Worm (Caenorhabditis elegans) whole organism, L4 larva: ENCODE results near the gene cdr-7.

Source experiments
- ama-1 ChIP-seq: fragments of 150-350 bp; optimal IDR thresholded peaks from 2 replicates; lab custom pipeline; 2014; ENCODE audit warnings: inconsistent platforms, mixed read lengths
- ceh-82 ChIP-seq: sonication (generic microtip); optimal IDR thresholded peaks from 2 replicates; lab custom pipeline; 2017; ENCODE audit warnings: missing biosample characterization, missing genetic modification characterization
- daf-19 ChIP-seq: fragments of 200-800 bp; sonication (Bioruptor generic); conservative IDR thresholded peaks from 2 replicates; pipeline ENCODE4 v1.3.6; 2022; ENCODE audit warnings: missing genetic modification characterization, missing compliant biosample characterization
- lin-39 ChIP-seq: fragments of 150-350 bp; optimal IDR thresholded peaks from 2 replicates; lab custom pipeline; 2014; ENCODE audit warnings: missing biosample characterization, missing genetic modification reagents, missing genetic modification characterization

DNA sequence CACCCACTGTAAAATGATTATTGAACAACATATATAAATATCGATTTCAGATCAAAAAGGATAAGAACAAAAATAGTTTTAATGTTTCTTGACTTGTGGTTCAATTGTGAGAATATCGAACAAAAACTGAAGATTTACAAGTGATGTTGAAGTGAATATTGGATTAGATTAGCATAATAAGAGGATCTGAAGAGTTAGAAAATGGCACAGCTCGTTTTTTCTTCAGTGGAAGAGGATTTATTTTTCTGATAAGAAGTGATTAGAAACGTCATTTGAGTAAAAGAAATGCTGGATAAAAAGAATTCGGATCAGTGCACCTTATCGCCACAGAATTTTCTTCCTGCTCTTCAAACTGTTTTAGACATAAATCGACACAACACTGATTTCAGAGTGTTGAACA is 16.2 kb downstream of the cdr-7 start, which contains the start of gene twk-14:
- TF ChIP-seq lin-39 (tag; lab: Kevin White, UChicago): no peak
- TF ChIP-seq daf-19 (GFP tag; lab: Robert Waterston, UW): no peak
- no peak for TF ChIP-seq ama-1 (lab: Kevin White, UChicago)
- no peak for TF ChIP-seq ceh-82 (tag; lab: Kevin White, UChicago)
